Worm (Caenorhabditis elegans) whole organism, late embryonic: ENCODE measurements around the gene C38C6.3.

ENCODE experiments used
- C38D4.7 ChIP-seq: fragments of 200-800 bp; sonication (Bioruptor generic); optimal IDR thresholded peaks from 2 replicates; lab custom pipeline; 2018; ENCODE audit warnings: mild to moderate bottlenecking, missing genetic modification characterization, moderate library complexity, missing compliant biosample characterization
- F13H6.1 ChIP-seq: sonication (generic microtip); optimal IDR thresholded peaks from 2 replicates; lab custom pipeline; 2016; ENCODE audit warnings: missing genetic modification characterization, missing compliant biosample characterization
- K02D7.2 ChIP-seq: sonication (generic microtip); optimal IDR thresholded peaks from 2 replicates; lab custom pipeline; 2017; ENCODE audit warnings: mild to moderate bottlenecking, missing genetic modification characterization, missing compliant biosample characterization
- T23F11.4 ChIP-seq: fragments of 200-800 bp; sonication (Bioruptor generic); optimal IDR thresholded peaks from 2 replicates; lab custom pipeline; 2018; ENCODE audit warnings: mild to moderate bottlenecking, missing genetic modification characterization, missing compliant biosample characterization
- Y22D7AL.16 ChIP-seq: sonication (generic microtip); optimal IDR thresholded peaks from 2 replicates; lab custom pipeline; 2016; ENCODE audit warnings: missing genetic modification characterization, missing compliant biosample characterization
- ceh-14 ChIP-seq: sonication (generic microtip); optimal IDR thresholded peaks from 2 replicates; lab custom pipeline; 2016; ENCODE audit warnings: missing genotype, missing genetic modification characterization, missing compliant biosample characterization
- ceh-18 ChIP-seq: sonication (generic microtip); optimal IDR thresholded peaks from 2 replicates; lab custom pipeline; 2016; ENCODE audit warnings: missing genetic modification characterization, missing compliant biosample characterization
- ceh-22 ChIP-seq: sonication (generic microtip); optimal IDR thresholded peaks from 2 replicates; lab custom pipeline; 2017; ENCODE audit warnings: missing biosample characterization, missing genetic modification characterization
- ceh-24 ChIP-seq: sonication (generic microtip); optimal IDR thresholded peaks from 2 replicates; lab custom pipeline; 2016; ENCODE audit warnings: mild to moderate bottlenecking, missing genetic modification characterization, missing compliant biosample characterization
- ceh-34 ChIP-seq: sonication (generic microtip); optimal IDR thresholded peaks from 2 replicates; lab custom pipeline; 2016; ENCODE audit warnings: mild to moderate bottlenecking, missing genetic modification characterization, missing compliant biosample characterization
- ceh-45 ChIP-seq: fragments of 200-800 bp; sonication (Bioruptor generic); IDR thresholded peaks from 2 replicates; pipeline ENCODE4 v1.3.6; 2022; ENCODE audit warnings: missing genetic modification reagents, missing genetic modification characterization, missing compliant biosample characterization
- ceh-48 ChIP-seq: sonication (generic microtip); optimal IDR thresholded peaks from 2 replicates; lab custom pipeline; 2016; ENCODE audit warnings: missing genetic modification characterization, inconsistent platforms, missing compliant biosample characterization
- ceh-6 ChIP-seq: fragments of 200-800 bp; sonication (Bioruptor generic); optimal IDR thresholded peaks from 2 replicates; lab custom pipeline; 2018; ENCODE audit warnings: mild to moderate bottlenecking, missing genetic modification characterization, missing compliant biosample characterization
- ceh-9 ChIP-seq: sonication (generic microtip); optimal IDR thresholded peaks from 2 replicates; lab custom pipeline; 2016; ENCODE audit warnings: mild to moderate bottlenecking, missing genetic modification characterization, inconsistent platforms, missing compliant biosample characterization
- dmd-4 ChIP-seq: sonication (generic microtip); optimal IDR thresholded peaks from 2 replicates; lab custom pipeline; 2016; ENCODE audit warnings: borderline replicate concordance, missing genetic modification characterization, missing compliant biosample characterization
- dve-1 ChIP-seq: sonication (generic microtip); optimal IDR thresholded peaks from 2 replicates; lab custom pipeline; 2017; ENCODE audit warnings: antibody characterized with exemption, mild to moderate bottlenecking, missing genetic modification characterization, missing compliant biosample characterization
- eyg-1 ChIP-seq: sonication (generic microtip); optimal IDR thresholded peaks from 2 replicates; lab custom pipeline; 2016; ENCODE audit warnings: missing genotype, missing genetic modification characterization, missing compliant biosample characterization
- fkh-6 ChIP-seq: sonication (generic microtip); optimal IDR thresholded peaks from 2 replicates; lab custom pipeline; 2016; ENCODE audit warnings: missing genetic modification characterization, missing compliant biosample characterization
- gmeb-2 ChIP-seq: sonication (generic microtip); optimal IDR thresholded peaks from 2 replicates; lab custom pipeline; 2016; ENCODE audit warnings: missing genetic modification characterization, inconsistent platforms, missing compliant biosample characterization
- hlh-13 ChIP-seq: fragments of 200-800 bp; sonication (Bioruptor generic); optimal IDR thresholded peaks from 2 replicates; lab custom pipeline; 2018; ENCODE audit warnings: mild to moderate bottlenecking, missing genetic modification characterization, missing compliant biosample characterization
- hlh-30 ChIP-seq: sonication (generic microtip); optimal IDR thresholded peaks from 2 replicates; lab custom pipeline; 2017; ENCODE audit warnings: antibody characterized with exemption, missing genetic modification characterization, missing compliant biosample characterization; ENCODE audit not compliant: insufficient read depth
- lim-6 ChIP-seq: sonication (generic microtip); optimal IDR thresholded peaks from 2 replicates; lab custom pipeline; 2016; ENCODE audit warnings: missing genetic modification characterization, missing compliant biosample characterization
- lin-11 ChIP-seq: fragments of 200-800 bp; sonication (Bioruptor generic); optimal IDR thresholded peaks from 2 replicates; lab custom pipeline; 2018; ENCODE audit warnings: mild to moderate bottlenecking, missing genetic modification characterization, missing compliant biosample characterization
- madf-2 ChIP-seq: sonication (generic microtip); optimal IDR thresholded peaks from 2 replicates; lab custom pipeline; 2017; ENCODE audit warnings: missing genetic modification characterization, missing compliant biosample characterization
- nfya-1 ChIP-seq: sonication (generic microtip); optimal IDR thresholded peaks from 2 replicates; lab custom pipeline; 2017; ENCODE audit warnings: missing genetic modification characterization, mild to moderate bottlenecking, missing compliant biosample characterization, antibody characterized with exemption, moderate library complexity
- npax-4 ChIP-seq: sonication (generic microtip); optimal IDR thresholded peaks from 2 replicates; lab custom pipeline; 2016; ENCODE audit warnings: missing genetic modification characterization, missing compliant biosample characterization
- pag-3 ChIP-seq: sonication (generic microtip); optimal IDR thresholded peaks from 2 replicates; lab custom pipeline; 2016; ENCODE audit warnings: missing compliant biosample characterization, missing genetic modification characterization, borderline replicate concordance
- pax-1 ChIP-seq: fragments of 150-350 bp; optimal IDR thresholded peaks from 2 replicates; lab custom pipeline; 2014; ENCODE audit warnings: missing biosample characterization, missing genetic modification characterization
- pha-2 ChIP-seq: sonication (generic microtip); optimal IDR thresholded peaks from 2 replicates; lab custom pipeline; 2017; ENCODE audit warnings: mild to moderate bottlenecking, missing genetic modification characterization, missing compliant biosample characterization
- pha-4 ChIP-seq: fragments of 150-350 bp; optimal IDR thresholded peaks from 2 replicates; lab custom pipeline; 2018; ENCODE audit warnings: missing biosample characterization, missing genetic modification reagents, missing genetic modification characterization
- pqm-1 ChIP-seq: sonication (generic microtip); optimal IDR thresholded peaks from 2 replicates; lab custom pipeline; 2016; ENCODE audit warnings: missing genetic modification characterization, missing compliant biosample characterization
- rnt-1 ChIP-seq: sonication (generic microtip); optimal IDR thresholded peaks from 2 replicates; lab custom pipeline; 2016; ENCODE audit warnings: missing genetic modification characterization, missing compliant biosample characterization
- sox-2 ChIP-seq: fragments of 200-800 bp; sonication (Bioruptor generic); IDR thresholded peaks from 2 replicates; pipeline ENCODE4 v1.3.6; 2022; ENCODE audit warnings: missing genetic modification reagents, missing genetic modification characterization, missing compliant biosample characterization
- sox-4 ChIP-seq: sonication (generic microtip); optimal IDR thresholded peaks from 2 replicates; lab custom pipeline; 2017; ENCODE audit warnings: mild to moderate bottlenecking, missing genetic modification characterization, inconsistent platforms, missing compliant biosample characterization
- syd-9 ChIP-seq: sonication (generic microtip); optimal IDR thresholded peaks from 2 replicates; lab custom pipeline; 2016; ENCODE audit warnings: mild to moderate bottlenecking, missing genetic modification characterization, moderate library complexity, missing compliant biosample characterization
- tbx-2 ChIP-seq: sonication (generic microtip); optimal IDR thresholded peaks from 2 replicates; lab custom pipeline; 2016; ENCODE audit warnings: missing genetic modification characterization, missing compliant biosample characterization
- tbx-7 ChIP-seq: sonication (generic microtip); optimal IDR thresholded peaks from 2 replicates; lab custom pipeline; 2016; ENCODE audit warnings: missing genotype, missing genetic modification characterization, missing compliant biosample characterization
- ttx-3 ChIP-seq: sonication (generic microtip); optimal IDR thresholded peaks from 2 replicates; lab custom pipeline; 2016; ENCODE audit warnings: missing genetic modification reagents, missing genetic modification characterization, missing compliant biosample characterization
- unc-3 ChIP-seq, 2 experiments: fragments of 200-800 bp in 1 of 2; sonication (Bioruptor generic) in 1 of 2; sonication (generic microtip) in 1 of 2; conservative IDR thresholded peaks in 1 of 2; optimal IDR thresholded peaks in 1 of 2; 2 replicates each; pipeline versions ENCODE4 v1.3.6 to Lab custom; 2016 to 2022; ENCODE audit warnings: missing compliant biosample characterization in 2 of 2, missing genetic modification characterization in 2 of 2, missing genetic modification reagents in 1 of 2
- unc-42 ChIP-seq: sonication (generic microtip); optimal IDR thresholded peaks from 2 replicates; lab custom pipeline; 2016; ENCODE audit warnings: missing genotype, missing genetic modification characterization, missing compliant biosample characterization
- zip-5 ChIP-seq: sonication (generic microtip); optimal IDR thresholded peaks from 2 replicates; lab custom pipeline; 2016; ENCODE audit warnings: missing genetic modification characterization, missing compliant biosample characterization

C38C6.3 gene

ce11 chrII:14632823-14633222, at the start of gene C38C6.3:
TSS of gene C38C6.3 (plus strand) at chrII:14633123.
- TF ChIP-seq syd-9 (tag; lab: Kevin White, UChicago) (no peak), pha-4 (tag; lab: Kevin White, UChicago) (no peak), ceh-22 (tag; lab: Kevin White, UChicago) (no peak), unc-3 (GFP tag; conservative IDR thresholded peaks at IDR 0.05; lab: Robert Waterston, UW) (no peak), unc-3 (tag; optimal IDR thresholded peaks at IDR 0.05; lab: Kevin White, UChicago) (no peak), tbx-7 (tag; lab: Kevin White, UChicago) (no peak), sox-2 (GFP tag; lab: Robert Waterston, UW) (no peak), madf-2 (tag; lab: Kevin White, UChicago) (no peak), dmd-4 (tag; lab: Kevin White, UChicago) (no peak), F13H6.1 (tag; lab: Kevin White, UChicago) (no peak), ceh-34 (tag; lab: Kevin White, UChicago) (no peak), ceh-6 (no peak), C38D4.7 (GFP tag; lab: Kevin White, UChicago) (no peak), rnt-1 (tag; lab: Kevin White, UChicago) (no peak), eyg-1 (tag; lab: Kevin White, UChicago) (no peak), pha-2 (no peak), pqm-1 (tag; lab: Kevin White, UChicago) (no peak), Y22D7AL.16 (tag; lab: Kevin White, UChicago) (no peak), pag-3 (tag; lab: Kevin White, UChicago) (no peak)

- TF ChIP-seq ceh-45 (GFP tag; lab: Robert Waterston, UW) (no peak), ceh-14 (no peak), Y22D7AL.16 (tag; lab: Kevin White, UChicago) (no peak), T23F11.4 (GFP tag; lab: Kevin White, UChicago) (no peak), ceh-48 (no peak), syd-9 (tag; lab: Kevin White, UChicago) (no peak), nfya-1 (tag; lab: Kevin White, UChicago) (no peak), ceh-18 (tag; lab: Kevin White, UChicago) (no peak), fkh-6 (tag; lab: Kevin White, UChicago) (no peak), K02D7.2 (tag; lab: Kevin White, UChicago) (no peak), zip-5 (tag; lab: Kevin White, UChicago) (no peak), ceh-9 (tag; lab: Kevin White, UChicago) (no peak), lin-11 (tag; lab: Kevin White, UChicago) (no peak), ceh-24 (tag; lab: Kevin White, UChicago) (no peak)
- TF ChIP-seq, all 69 proteins: peak for 0
Measured at ce11 chrII:14587407-14587806, 45.5 kb upstream of the C38C6.3 start, which contains the start of gene C01G12.5. TSS of gene C01G12.5 (minus strand) at chrII:14587507.

ce11 chrII:14588162-14588561, 44.8 kb upstream of the C38C6.3 start, which contains the start of gene nspb-10:
TSS of gene nspb-10 (minus strand) at chrII:14588262.
- TF ChIP-seq pax-1 (tag; lab: Kevin White, UChicago) (no peak), npax-4 (no peak), ttx-3 (tag; lab: Kevin White, UChicago) (no peak), unc-42 (no peak), hlh-30 (no peak), pag-3 (tag; lab: Kevin White, UChicago) (no peak), unc-3 (GFP tag; conservative IDR thresholded peaks at IDR 0.05; lab: Robert Waterston, UW) (no peak), unc-3 (tag; optimal IDR thresholded peaks at IDR 0.05; lab: Kevin White, UChicago) (no peak), tbx-2 (tag; lab: Kevin White, UChicago) (no peak), ceh-48 (no peak), dve-1 (tag; lab: Kevin White, UChicago) (no peak), nfya-1 (tag; lab: Kevin White, UChicago) (no peak), F13H6.1 (tag; lab: Kevin White, UChicago) (no peak), hlh-13 (no peak), lim-6 (no peak), K02D7.2 (tag; lab: Kevin White, UChicago) (no peak), ceh-22 (tag; lab: Kevin White, UChicago) (no peak), sox-4 (tag; lab: Kevin White, UChicago) (no peak), pha-2 (no peak), gmeb-2 (tag; lab: Kevin White, UChicago) (no peak)
